Worm (Caenorhabditis elegans): ENCODE data around the gene clec-31.

- TF ChIP-seq ama-1 (optimal IDR thresholded peaks at IDR 0.05) (no peak), hlh-8 (tag; optimal IDR thresholded peaks at IDR 0.05) (no peak), ceh-48 (tag; optimal IDR thresholded peaks at IDR 0.05) (no peak), unc-86 (tag; optimal IDR thresholded peaks at IDR 0.05) (no peak)
These were observed 5.9 kb downstream of the clec-31 start, which contains the start of gene clec-37 for ce11 chrV:16852002-16852401.
